Fruit fly (Drosophila melanogaster) Kc167 (cell line): Measurements from ENCODE around the gene Tcs3.

ENCODE experiments used
- h ChIP-seq: fragments of >200 bp; optimal IDR thresholded peaks from 3 replicates; lab custom pipeline; 2018; ENCODE audit warnings: missing external identifiers
- ttk ChIP-seq: sonication (Bioruptor generic); optimal IDR thresholded peaks from 2 replicates; lab custom pipeline; 2017; ENCODE audit warnings: missing external identifiers

- TF ChIP-seq ttk, result no peak
- no peak for TF ChIP-seq h (lab: Kevin White, UChicago)
Observed at dm6 chr3L:16328207-16328891, 23.4 kb upstream of the Tcs3 start, which contains the start of gene CG13058.
